Worm (Caenorhabditis elegans) whole organism, early embryonic: Measurements from ENCODE around the gene H04D03.2.
"Not testable (repeated sequence)": the region's sequence is repeated elsewhere in the genome, so short reads cannot be mapped to it uniquely, and the experiment has no call there.

ENCODE experiments used
- F13C5.2 ChIP-seq: sonication (generic microtip); optimal IDR thresholded peaks from 2 replicates; lab custom pipeline; 2017; ENCODE audit warnings: mild to moderate bottlenecking, missing genetic modification characterization, inconsistent platforms, missing compliant biosample characterization
- ama-1 ChIP-seq: fragments of 150-350 bp; optimal IDR thresholded peaks from 2 replicates; lab custom pipeline; 2014
- flt-1 ChIP-seq: fragments of 200-800 bp; sonication (Bioruptor generic); IDR thresholded peaks from 2 replicates; pipeline ENCODE4 v1.3.6; 2022; ENCODE audit warnings: missing genetic modification characterization, missing compliant biosample characterization
- hnd-1 ChIP-seq: sonication (generic microtip); optimal IDR thresholded peaks from 2 replicates; lab custom pipeline; 2016; ENCODE audit warnings: missing genetic modification characterization, missing compliant biosample characterization
- tbx-11 ChIP-seq: fragments of 200-800 bp; sonication (Bioruptor generic); IDR thresholded peaks from 2 replicates; pipeline ENCODE4 v1.3.6; 2022; ENCODE audit warnings: missing genetic modification characterization, missing compliant biosample characterization

DNA sequence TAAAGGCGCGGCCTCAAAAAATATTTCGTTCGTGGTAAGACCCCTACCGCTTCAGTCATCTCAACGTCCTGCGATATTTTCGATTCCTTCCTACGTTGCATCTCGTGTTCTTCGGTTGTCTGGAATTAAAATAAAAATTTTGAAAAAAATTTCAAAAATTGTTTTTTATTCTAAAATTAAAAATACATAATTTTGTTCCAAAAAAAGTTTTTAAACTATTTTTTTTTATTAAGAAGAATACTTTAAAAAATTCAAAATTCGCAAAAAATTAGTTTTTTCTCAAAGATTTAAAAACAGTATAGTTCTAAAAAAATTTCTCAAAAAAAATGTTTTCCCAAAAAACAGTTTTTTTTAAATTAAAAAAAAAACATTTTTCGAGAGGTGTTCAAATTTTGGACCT is 3.4 kb downstream of the H04D03.2 start, which contains the start of gene H04D03.6:
- TF ChIP-seq ama-1 (lab: Kevin White, UChicago); tbx-11 (GFP tag; lab: Robert Waterston, UW); hnd-1 (tag; lab: Kevin White, UChicago); F13C5.2 (tag; lab: Kevin White, UChicago); flt-1: not testable (repeated sequence)
